Worm (Caenorhabditis elegans): Measurements from ENCODE around the gene aqp-4.

ce11 chrV:9711174-9711573 is 26.2 kb upstream of the aqp-4 start:
- TF ChIP-seq aly-1 (tag; optimal IDR thresholded peaks at IDR 0.05) (no peak), hnd-1 (tag; optimal IDR thresholded peaks at IDR 0.05) (no peak), tbx-37 (GFP tag; conservative IDR thresholded peaks at IDR 0.05) (no peak), flt-1 (GFP tag; IDR thresholded peaks at IDR 0.05) (no peak)

All from whole organism, early embryonic.